Worm (Caenorhabditis elegans) whole organism, midembryonic: ENCODE measurements around the gene Y116A8C.19.

Source experiments
- T22C8.4 ChIP-seq: fragments of 200-800 bp; sonication (Bioruptor generic); IDR thresholded peaks from 2 replicates; pipeline ENCODE4 v1.3.6; 2022; ENCODE audit warnings: missing genetic modification characterization, missing compliant biosample characterization
- cog-1 ChIP-seq: sonication (generic microtip); optimal IDR thresholded peaks from 2 replicates; lab custom pipeline; 2016; ENCODE audit warnings: missing genetic modification characterization, missing compliant biosample characterization
- flt-1 ChIP-seq: fragments of 200-800 bp; sonication (Bioruptor generic); IDR thresholded peaks from 2 replicates; pipeline ENCODE4 v1.3.6; 2022; ENCODE audit warnings: missing genetic modification characterization, missing compliant biosample characterization
- tab-1 ChIP-seq: fragments of 200-800 bp; sonication (Bioruptor generic); IDR thresholded peaks from 2 replicates; pipeline ENCODE4 v1.3.6; 2022; ENCODE audit warnings: missing genetic modification characterization, missing compliant biosample characterization

ce11 chrIV:17048257-17048656 lies 8.8 kb upstream of the Y116A8C.19 start, which contains the start of gene athp-3:
- TF ChIP-seq T22C8.4 (GFP tag; lab: Robert Waterston, UW): no peak
- no peak for TF ChIP-seq cog-1 (tag; lab: Kevin White, UChicago)
- no peak for TF ChIP-seq flt-1 (GFP tag; lab: Robert Waterston, UW)
- no peak for TF ChIP-seq tab-1 (GFP tag; lab: Robert Waterston, UW)
